Worm (Caenorhabditis elegans) whole organism, L4 larva: ENCODE data around the gene T16G1.2.

Experiments
- D1046.2 ChIP-seq: fragments of 200-800 bp; sonication (Bioruptor generic); IDR thresholded peaks from 2 replicates; pipeline ENCODE4 v1.3.6; 2022; ENCODE audit warnings: missing genetic modification characterization, missing compliant biosample characterization
- T20F7.1 ChIP-seq: fragments of 200-800 bp; sonication (Bioruptor generic); optimal IDR thresholded peaks from 2 replicates; lab custom pipeline; 2018; ENCODE audit warnings: mild to moderate bottlenecking, missing genetic modification characterization, missing compliant biosample characterization
- Y48G9A.11 ChIP-seq: fragments of 200-800 bp; sonication (Bioruptor generic); IDR thresholded peaks from 2 replicates; pipeline ENCODE4 v1.3.6; 2022; ENCODE audit warnings: missing genetic modification reagents, missing genetic modification characterization, missing compliant biosample characterization
- hmg-1.1 ChIP-seq: fragments of 200-800 bp; sonication (Bioruptor generic); IDR thresholded peaks from 2 replicates; pipeline ENCODE4 v1.3.6; 2022; ENCODE audit warnings: missing genetic modification reagents, missing genetic modification characterization, missing compliant biosample characterization
- mxl-2 ChIP-seq: fragments of 200-800 bp; sonication (Bioruptor generic); conservative IDR thresholded peaks from 2 replicates; pipeline ENCODE4 v1.3.6; 2022; ENCODE audit warnings: missing genetic modification reagents, missing genetic modification characterization, missing compliant biosample characterization
- nhr-25 ChIP-seq: sonication (generic microtip); optimal IDR thresholded peaks from 2 replicates; lab custom pipeline; 2017; ENCODE audit warnings: missing genetic modification characterization, mild to moderate bottlenecking, missing compliant biosample characterization, antibody characterized with exemption, moderate library complexity, borderline replicate concordance; ENCODE audit not compliant: insufficient read depth
- php-3 ChIP-seq: fragments of 200-800 bp; sonication (Bioruptor generic); IDR thresholded peaks from 2 replicates; pipeline ENCODE4 v1.3.6; 2022; ENCODE audit warnings: missing genetic modification reagents, missing genetic modification characterization, missing compliant biosample characterization

DNA sequence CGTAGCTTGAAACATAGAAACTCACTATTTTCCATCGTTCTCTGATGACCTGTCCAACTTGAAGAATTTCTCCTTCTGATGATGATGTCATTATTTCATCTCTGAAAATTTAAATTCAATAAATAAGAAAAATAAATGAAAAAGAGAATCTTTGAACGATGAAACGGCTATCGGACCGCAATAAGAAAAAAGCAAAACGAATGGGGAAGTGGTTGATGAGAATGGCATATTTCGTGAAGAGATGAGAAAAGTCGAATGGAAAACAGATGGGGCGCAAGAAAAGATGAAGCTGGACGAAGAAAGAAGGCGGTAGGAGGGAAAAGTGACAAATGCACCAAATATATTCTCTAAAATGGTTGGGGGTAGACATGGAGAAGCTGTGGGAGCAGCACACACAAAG, 33.5 kb upstream of the T16G1.2 start, which contains the start of gene ttbk-7:
- no peak for TF ChIP-seq hmg-1.1
- no peak for TF ChIP-seq php-3 (GFP tag; lab: Robert Waterston, UW)
- no peak for TF ChIP-seq mxl-2
- no peak for TF ChIP-seq D1046.2 (GFP tag; lab: Robert Waterston, UW)
- no peak for TF ChIP-seq T20F7.1 (GFP tag; lab: Kevin White, UChicago)
- no peak for TF ChIP-seq nhr-25 (tag; lab: Kevin White, UChicago)
- no peak for TF ChIP-seq Y48G9A.11 (GFP tag; lab: Robert Waterston, UW)
